Fruit fly (Drosophila melanogaster): ENCODE data around the gene CG34447.

Gene CG34447

DNA sequence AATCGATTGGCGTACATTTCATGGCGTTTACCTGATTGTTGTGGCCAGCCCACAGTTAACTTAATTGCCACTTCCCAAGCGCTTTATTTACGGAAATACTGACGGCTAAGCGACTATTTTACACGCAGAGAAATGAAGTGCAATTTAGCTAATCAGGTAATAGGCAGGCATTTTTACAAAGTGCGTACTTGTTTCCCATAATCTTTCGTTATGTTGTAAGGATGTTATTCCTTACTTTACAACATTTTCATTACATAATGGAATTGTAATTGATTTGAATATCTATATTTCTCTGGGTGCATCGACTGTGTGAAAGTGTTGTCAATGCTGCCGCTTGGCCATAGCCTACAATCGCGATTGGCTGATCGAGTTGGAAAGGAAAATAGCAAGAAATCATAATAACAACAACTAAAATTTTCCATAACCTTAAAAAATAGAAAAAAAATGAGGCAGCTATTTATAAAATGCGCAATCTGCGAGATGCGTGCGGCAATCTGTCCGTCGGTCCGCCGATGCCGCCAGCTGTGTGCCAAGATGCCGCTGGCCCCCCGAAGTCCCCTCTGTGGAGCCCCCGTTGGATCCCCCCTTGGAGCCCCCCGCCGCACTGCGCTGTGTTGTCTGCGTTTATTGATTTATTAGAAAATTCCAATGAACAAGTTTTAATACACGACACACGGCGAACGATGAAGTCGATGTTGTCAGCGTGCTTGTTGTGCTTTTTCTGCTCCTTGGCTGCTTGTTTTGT is 6.8 kb upstream of the CG34447 start (continued):
- peak; percentile 51 to 81 for TF ChIP-seq Pdp1 (GFP tag; optimal IDR thresholded peaks at IDR 0.05)
- TF ChIP-seq CG12071 (GFP tag; optimal IDR thresholded peaks at IDR 0.05): peak; percentile 37
- peak; percentile 60 for TF ChIP-seq CG8089 (GFP tag; optimal IDR thresholded peaks at IDR 0.05)
- TF ChIP-seq bsh (GFP tag; optimal IDR thresholded peaks at IDR 0.05): peak; percentile 63 to 77
- TF ChIP-seq gem (tag; optimal IDR thresholded peaks at IDR 0.05): peak; percentile 75
- no peak for TF ChIP-seq Dll (GFP tag; IDR thresholded peaks at IDR 0.05; ENCODE audit: partially characterized antibody)
- no peak for TF ChIP-seq D (optimal IDR thresholded peaks at IDR 0.05)
- peak; percentile 9 for TF ChIP-seq D (GFP tag; optimal IDR thresholded peaks at IDR 0.05)
- peak; percentile 47 for TF ChIP-seq CG9817 (tag; optimal IDR thresholded peaks at IDR 0.05)
- 0 out of 2 replicates have a peak, but pooled peaks have one; percentile 11 for TF ChIP-seq dati (GFP tag; IDR thresholded peaks at IDR 0.05)
- peak; percentile 43 for TF ChIP-seq NfI (GFP tag; optimal IDR thresholded peaks at IDR 0.05)
- no peak for TF ChIP-seq toy (GFP tag; IDR thresholded peaks at IDR 0.05)
- peak; percentile 29; the same call in 1 of the 2 replicates for TF ChIP-seq CG3847 (GFP tag; IDR thresholded peaks at IDR 0.05)
- TF ChIP-seq CG6272 (GFP tag; IDR thresholded peaks at IDR 0.05): peak; percentile 46; the same call in 1 of the 2 replicates
- TF ChIP-seq CG17568 (GFP tag; optimal IDR thresholded peaks at IDR 0.05): no peak
- no peak for TF ChIP-seq unc-4 (GFP tag; IDR thresholded peaks at IDR 0.05; ENCODE audit: partially characterized antibody)
- peak; percentile 5 for TF ChIP-seq CG9437 (GFP tag; optimal IDR thresholded peaks at IDR 0.05)
- 0 out of 2 replicates have a peak, but pooled peaks have one; percentile 24 for TF ChIP-seq MBD-R2 (GFP tag; IDR thresholded peaks at IDR 0.05)
- TF ChIP-seq exex (tag; optimal IDR thresholded peaks at IDR 0.05): no peak
- no peak for TF ChIP-seq crc (GFP tag; optimal IDR thresholded peaks at IDR 0.05)
- peak; percentile 39 for TF ChIP-seq PHDP (tag; optimal IDR thresholded peaks at IDR 0.05)
- peak; percentile 40; the same call in 1 of the 2 replicates for TF ChIP-seq Awh (GFP tag; IDR thresholded peaks at IDR 0.05)
- TF ChIP-seq CG4424 (GFP tag; optimal IDR thresholded peaks at IDR 0.05): peak; percentile 38
- TF ChIP-seq CG33557 (GFP tag; optimal IDR thresholded peaks at IDR 0.05): no peak
- peak; percentile 24 for TF ChIP-seq tio (GFP tag; optimal IDR thresholded peaks at IDR 0.05)
- TF ChIP-seq CG18476 (GFP tag; optimal IDR thresholded peaks at IDR 0.05): no peak
- TF ChIP-seq Fer1 (GFP tag; optimal IDR thresholded peaks at IDR 0.05): peak; percentile 11
- peak; percentile 90 for TF ChIP-seq Drgx (GFP tag; IDR thresholded peaks at IDR 0.05)
- no peak for TF ChIP-seq CG10565 (GFP tag; optimal IDR thresholded peaks at IDR 0.05)
- no peak for TF ChIP-seq Hand (GFP tag; optimal IDR thresholded peaks at IDR 0.05)
- TF ChIP-seq row (GFP tag; IDR thresholded peaks at IDR 0.05): peak; percentile 62
- 0 out of 2 replicates have a peak, but pooled peaks have one; percentile 18 for TF ChIP-seq ap (GFP tag; IDR thresholded peaks at IDR 0.05)
- TF ChIP-seq CG18262 (tag; optimal IDR thresholded peaks at IDR 0.05): peak; percentile 42
- peak; percentile 38 for TF ChIP-seq Atf3 (GFP tag; optimal IDR thresholded peaks at IDR 0.05)
- no peak for TF ChIP-seq CG8478 (optimal IDR thresholded peaks at IDR 0.05)
- TF ChIP-seq Doc2 (GFP tag; IDR thresholded peaks at IDR 0.05): no peak
- no peak for TF ChIP-seq CG4617 (GFP tag; optimal IDR thresholded peaks at IDR 0.05; ENCODE audit: borderline replicate concordance)
- peak; percentile 15 for TF ChIP-seq Max (GFP tag; optimal IDR thresholded peaks at IDR 0.05)
- TF ChIP-seq CkIIα-i1 (GFP tag; IDR thresholded peaks at IDR 0.05): no peak
- TF ChIP-seq H15 (GFP tag; IDR thresholded peaks at IDR 0.05): peak; percentile 57; the same call in 2 of the 3 replicates
- TF ChIP-seq MTF-1 (GFP tag; optimal IDR thresholded peaks at IDR 0.05; ENCODE audit: borderline replicate concordance): no peak
- no peak for TF ChIP-seq gce (GFP tag; IDR thresholded peaks at IDR 0.05)
- TF ChIP-seq ham (GFP tag; IDR thresholded peaks at IDR 0.05): no peak
- TF ChIP-seq Vsx1 (GFP tag; optimal IDR thresholded peaks at IDR 0.05): no peak
- TF ChIP-seq hth (optimal IDR thresholded peaks at IDR 0.05): no peak
- peak; percentile 16 for TF ChIP-seq pum (GFP tag; optimal IDR thresholded peaks at IDR 0.05)
- TF ChIP-seq CG12104 (GFP tag; optimal IDR thresholded peaks at IDR 0.05): no peak
- TF ChIP-seq lov (optimal IDR thresholded peaks at IDR 0.05): no peak
- no peak for TF ChIP-seq lov (GFP tag; IDR thresholded peaks at IDR 0.05)
- TF ChIP-seq ftz-f1 (GFP tag; optimal IDR thresholded peaks at IDR 0.05): no peak

All from whole organism, embryonic.